Fruit fly (Drosophila melanogaster) whole organism, wandering third instar larva: ENCODE measurements around the gene CG3909.
A peak's percentile ranks its signal among the peaks of the same experiment; 100 is the strongest.

Source experiments
- Abd-B ChIP-seq: fragments of >200 bp; optimal IDR thresholded peaks from 2 replicates; lab custom pipeline; 2017; ENCODE audit warnings: missing biosample characterization, missing genetic modification characterization
- Hr83 ChIP-seq: fragments of 200-300 bp; sonication (Bioruptor generic); optimal IDR thresholded peaks from 2 replicates; lab custom pipeline; 2016; ENCODE audit warnings: missing biosample characterization, mild to moderate bottlenecking, missing genetic modification characterization, moderate library complexity; ENCODE audit not compliant: poor library complexity, severe bottlenecking
- Jra ChIP-seq: sonication (Bioruptor generic); optimal IDR thresholded peaks from 2 replicates; lab custom pipeline; 2016; ENCODE audit warnings: missing biosample characterization, missing genetic modification characterization
- Myc ChIP-seq: fragments of >200 bp; optimal IDR thresholded peaks from 2 replicates; lab custom pipeline; 2017
- dmrt93B ChIP-seq: fragments of 200-800 bp; sonication (Bioruptor generic); optimal IDR thresholded peaks from 2 replicates; lab custom pipeline; 2018; ENCODE audit warnings: missing biosample characterization, mild to moderate bottlenecking, missing genetic modification characterization
- psq ChIP-seq: fragments of 200-800 bp; sonication (Bioruptor generic); optimal IDR thresholded peaks from 3 replicates; lab custom pipeline; 2017; ENCODE audit warnings: missing biosample characterization, mild to moderate bottlenecking, missing genetic modification characterization, moderate library complexity
- usp ChIP-seq: fragments of >200 bp; optimal IDR thresholded peaks from 2 replicates; lab custom pipeline; 2017; ENCODE audit warnings: missing biosample characterization, missing genetic modification characterization

DNA sequence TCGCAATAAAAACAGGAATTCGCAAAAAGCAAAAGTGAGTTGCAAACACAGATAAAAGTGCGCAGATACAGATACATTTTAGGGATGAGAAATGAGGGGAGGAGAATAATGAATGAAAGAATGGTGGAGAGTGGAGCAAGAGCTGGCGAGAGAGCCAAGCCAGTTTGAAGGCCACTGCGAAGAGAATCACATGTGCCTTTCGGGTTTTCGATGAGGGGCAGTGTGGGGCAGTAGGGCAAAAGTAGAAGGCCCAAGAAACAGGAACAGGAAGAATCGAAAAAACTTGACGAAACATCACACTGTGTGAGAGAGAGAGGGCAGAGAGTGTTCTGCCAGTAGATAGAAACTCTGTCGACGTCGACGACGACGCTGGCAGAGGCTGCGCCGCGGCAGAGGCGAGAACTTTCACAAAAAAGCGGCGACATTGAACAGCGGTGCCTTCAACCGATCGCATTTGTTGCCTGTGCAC, 41.1 kb downstream of the CG3909 start:
- peak; percentile 58 for TF ChIP-seq Hr83 (GFP tag; lab: Kevin White, UChicago)
- no peak for TF ChIP-seq dmrt93B (GFP tag; lab: Kevin White, UChicago)
- no peak for TF ChIP-seq usp (GFP tag; lab: Kevin White, UChicago)
- TF ChIP-seq psq (GFP tag; lab: Kevin White, UChicago) = peak; percentile 97
- no peak for TF ChIP-seq Myc (lab: Kevin White, UChicago)
- TF ChIP-seq Abd-B (GFP tag; lab: Kevin White, UChicago) = no peak
- TF ChIP-seq Jra = no peak
